Worm (Caenorhabditis elegans) whole organism, young adult: ENCODE data around the gene clec-28.
A peak's percentile ranks its signal among the peaks of the same experiment; 100 is the strongest.

Experiments
- B0035.1 ChIP-seq: sonication (generic microtip); optimal IDR thresholded peaks from 2 replicates; lab custom pipeline; 2016; ENCODE audit warnings: missing genetic modification characterization, mild to moderate bottlenecking, missing compliant biosample characterization, missing genotype, missing genetic modification reagents
- B0261.1 ChIP-seq: sonication (generic microtip); optimal IDR thresholded peaks from 2 replicates; lab custom pipeline; 2016; ENCODE audit warnings: mild to moderate bottlenecking, missing genetic modification characterization, moderate library complexity, missing compliant biosample characterization
- B0336.3 ChIP-seq: fragments of 200-800 bp; sonication (Bioruptor generic); IDR thresholded peaks from 2 replicates; pipeline ENCODE4 v1.3.6; 2022; ENCODE audit warnings: missing genetic modification characterization, missing compliant biosample characterization
- F10E7.11 ChIP-seq: sonication (generic microtip); optimal IDR thresholded peaks from 2 replicates; lab custom pipeline; 2017; ENCODE audit warnings: mild to moderate bottlenecking, missing genetic modification characterization, moderate library complexity, missing compliant biosample characterization
- F22D6.2 ChIP-seq: sonication (generic microtip); optimal IDR thresholded peaks from 2 replicates; lab custom pipeline; 2016; ENCODE audit warnings: mild to moderate bottlenecking, missing genetic modification characterization, missing compliant biosample characterization
- F57C9.4 ChIP-seq: sonication (generic microtip); optimal IDR thresholded peaks from 2 replicates; lab custom pipeline; 2017; ENCODE audit warnings: mild to moderate bottlenecking, missing genetic modification characterization, missing compliant biosample characterization
- Y53F4B.3 ChIP-seq: fragments of 200-800 bp; sonication (Bioruptor generic); IDR thresholded peaks from 2 replicates; pipeline ENCODE4 v1.3.6; 2022; ENCODE audit warnings: missing genetic modification reagents, missing genetic modification characterization, missing compliant biosample characterization
- Y79H2A.3 ChIP-seq: fragments of 200-800 bp; sonication (Bioruptor generic); conservative IDR thresholded peaks from 2 replicates; pipeline ENCODE4 v1.3.6; 2022; ENCODE audit warnings: missing genetic modification reagents, missing genetic modification characterization, missing compliant biosample characterization
- Y95B8A.8 ChIP-seq: fragments of 200-800 bp; sonication (Bioruptor generic); IDR thresholded peaks from 2 replicates; pipeline ENCODE4 v1.3.6; 2022; ENCODE audit warnings: missing genetic modification reagents, missing genetic modification characterization, missing compliant biosample characterization
- akir-1 ChIP-seq: fragments of 200-800 bp; sonication (Bioruptor generic); optimal IDR thresholded peaks from 2 replicates; lab custom pipeline; 2018; ENCODE audit warnings: mild to moderate bottlenecking, missing genetic modification characterization, moderate library complexity, missing compliant biosample characterization
- ama-1 ChIP-seq, 3 experiments: fragments of 150-350 bp in 1 of 3; sonication (generic microtip) in 2 of 3; optimal IDR thresholded peaks; 2 replicates each; lab custom pipeline; 2014 to 2018; ENCODE audit warnings: missing biosample characterization in 2 of 3, missing genetic modification characterization in 2 of 3, missing genetic modification reagents in 2 of 3
- aptf-2 ChIP-seq: fragments of 200-800 bp; sonication (Bioruptor generic); conservative IDR thresholded peaks from 2 replicates; pipeline ENCODE4 v1.3.6; 2022; ENCODE audit warnings: missing genetic modification reagents, missing genetic modification characterization, missing compliant biosample characterization
- attf-3 ChIP-seq: fragments of 200-800 bp; sonication (Bioruptor generic); conservative IDR thresholded peaks from 2 replicates; pipeline ENCODE4 v1.3.6; 2022; ENCODE audit warnings: missing genetic modification reagents, missing genetic modification characterization, missing compliant biosample characterization
- bed-2 ChIP-seq: fragments of 200-800 bp; sonication (Bioruptor generic); IDR thresholded peaks from 2 replicates; pipeline ENCODE4 v1.3.6; 2022; ENCODE audit warnings: missing genetic modification reagents, missing genetic modification characterization, missing compliant biosample characterization
- ccch-3 ChIP-seq: fragments of 200-800 bp; sonication (Bioruptor generic); optimal IDR thresholded peaks from 2 replicates; lab custom pipeline; 2018; ENCODE audit warnings: mild to moderate bottlenecking, missing genetic modification characterization, missing compliant biosample characterization
- cebp-1 ChIP-seq, 2 experiments: fragments of 200-800 bp in 1 of 2; sonication (Bioruptor generic) in 1 of 2; sonication (generic microtip) in 1 of 2; IDR thresholded peaks in 1 of 2; optimal IDR thresholded peaks in 1 of 2; 2 replicates each; pipeline versions ENCODE4 v1.3.6 to Lab custom; 2017 to 2022; ENCODE audit warnings: missing compliant biosample characterization in 2 of 2, missing genetic modification characterization in 2 of 2, mild to moderate bottlenecking in 1 of 2, missing genetic modification reagents in 1 of 2, moderate library complexity in 1 of 2
- ceh-79 ChIP-seq: sonication (generic microtip); optimal IDR thresholded peaks from 2 replicates; lab custom pipeline; 2017; ENCODE audit warnings: mild to moderate bottlenecking, missing genetic modification characterization, missing compliant biosample characterization
- die-1 ChIP-seq: sonication (generic microtip); optimal IDR thresholded peaks from 2 replicates; lab custom pipeline; 2016; ENCODE audit warnings: missing genotype, mild to moderate bottlenecking, missing genetic modification characterization, missing compliant biosample characterization
- egl-18 ChIP-seq: fragments of 200-800 bp; sonication (Bioruptor generic); IDR thresholded peaks from 2 replicates; pipeline ENCODE4 v1.3.6; 2022; ENCODE audit warnings: missing genetic modification reagents, missing genetic modification characterization, missing compliant biosample characterization
- him-1 ChIP-seq: sonication (generic microtip); optimal IDR thresholded peaks from 2 replicates; lab custom pipeline; 2016; ENCODE audit warnings: missing genotype, missing genetic modification reagents, missing genetic modification characterization, missing compliant biosample characterization
- hlh-26 ChIP-seq: fragments of 200-800 bp; sonication (Bioruptor generic); conservative IDR thresholded peaks from 2 replicates; pipeline ENCODE4 v1.3.6; 2022; ENCODE audit warnings: missing genetic modification reagents, missing genetic modification characterization, missing compliant biosample characterization
- hmg-1.2 ChIP-seq: fragments of 200-800 bp; sonication (Bioruptor generic); IDR thresholded peaks from 2 replicates; pipeline ENCODE4 v1.3.6; 2022; ENCODE audit warnings: missing genetic modification reagents, missing genetic modification characterization, missing compliant biosample characterization
- lag-1 ChIP-seq: fragments of 200-800 bp; sonication (Bioruptor generic); IDR thresholded peaks from 2 replicates; pipeline ENCODE4 v1.3.6; 2022; ENCODE audit warnings: missing genetic modification reagents, missing genetic modification characterization, missing compliant biosample characterization
- let-526 ChIP-seq: fragments of 200-800 bp; sonication (Bioruptor generic); IDR thresholded peaks from 2 replicates; pipeline ENCODE4 v1.3.6; 2022; ENCODE audit warnings: missing genetic modification reagents, missing genetic modification characterization, missing compliant biosample characterization
- madf-6 ChIP-seq: fragments of 200-800 bp; sonication (Bioruptor generic); IDR thresholded peaks from 2 replicates; pipeline ENCODE4 v1.3.6; 2022; ENCODE audit warnings: missing genetic modification reagents, missing genetic modification characterization, missing compliant biosample characterization
- mcd-1 ChIP-seq: fragments of 200-800 bp; sonication (Bioruptor generic); IDR thresholded peaks from 2 replicates; pipeline ENCODE4 v1.3.6; 2022; ENCODE audit warnings: missing genetic modification reagents, missing genetic modification characterization, missing compliant biosample characterization
- mel-28 ChIP-seq: sonication (generic microtip); optimal IDR thresholded peaks from 2 replicates; lab custom pipeline; 2016; ENCODE audit warnings: borderline replicate concordance, mild to moderate bottlenecking, missing genetic modification characterization, missing compliant biosample characterization
- nhr-80 ChIP-seq: sonication (generic microtip); optimal IDR thresholded peaks from 2 replicates; lab custom pipeline; 2016; ENCODE audit warnings: missing genetic modification characterization, missing compliant biosample characterization
- nhr-90 ChIP-seq: sonication (generic microtip); optimal IDR thresholded peaks from 2 replicates; lab custom pipeline; 2016; ENCODE audit warnings: missing genotype, mild to moderate bottlenecking, missing genetic modification characterization, missing compliant biosample characterization
- pha-4 ChIP-seq: fragments of 150-350 bp; sonication (generic microtip); optimal IDR thresholded peaks from 2 replicates; lab custom pipeline; 2014; ENCODE audit warnings: missing biosample characterization, missing genetic modification reagents, missing genetic modification characterization
- rcor-1 ChIP-seq: fragments of 200-800 bp; sonication (Bioruptor generic); IDR thresholded peaks from 2 replicates; pipeline ENCODE4 v1.3.6; 2022; ENCODE audit warnings: missing genetic modification reagents, missing genetic modification characterization, missing compliant biosample characterization
- rec-8 ChIP-seq, 2 experiments: sonication (generic microtip); optimal IDR thresholded peaks; 2 replicates each; lab custom pipeline; 2016; ENCODE audit warnings: mild to moderate bottlenecking in 2 of 2, missing genetic modification characterization in 2 of 2, missing genetic modification reagents in 2 of 2, missing genotype in 2 of 2, missing biosample characterization in 1 of 2, missing compliant biosample characterization in 1 of 2, moderate library complexity in 1 of 2
- sea-2 ChIP-seq: fragments of 200-800 bp; sonication (Bioruptor generic); IDR thresholded peaks from 2 replicates; pipeline ENCODE4 v1.3.6; 2022; ENCODE audit warnings: missing genetic modification characterization, missing compliant biosample characterization
- snpc-1.1 ChIP-seq: sonication (generic microtip); optimal IDR thresholded peaks from 2 replicates; lab custom pipeline; 2017; ENCODE audit warnings: missing genetic modification characterization, mild to moderate bottlenecking, missing compliant biosample characterization, antibody characterized with exemption, moderate library complexity, missing genotype, missing genetic modification reagents; ENCODE audit not compliant: insufficient read depth
- somi-1 ChIP-seq: fragments of 200-800 bp; sonication (Bioruptor generic); optimal IDR thresholded peaks from 2 replicates; lab custom pipeline; 2018; ENCODE audit warnings: mild to moderate bottlenecking, missing genetic modification characterization, missing compliant biosample characterization
- ztf-22 ChIP-seq: fragments of 200-800 bp; sonication (Bioruptor generic); optimal IDR thresholded peaks from 2 replicates; lab custom pipeline; 2018; ENCODE audit warnings: mild to moderate bottlenecking, missing genetic modification characterization, moderate library complexity, missing compliant biosample characterization
- ztf-6 ChIP-seq: fragments of 200-800 bp; sonication (Bioruptor generic); IDR thresholded peaks from 2 replicates; pipeline ENCODE4 v1.3.6; 2022; ENCODE audit warnings: missing genetic modification reagents, missing genetic modification characterization, missing compliant biosample characterization

Gene clec-28

ce11 chrV:16899355-16899754 lies 33.9 kb downstream of the clec-28 start, which contains the start of gene fbxa-45:
Gene fbxa-45, minus strand, starts transcription at chrV:16899455.
- TF ChIP-seq snpc-1.1 (tag; lab: Kevin White, UChicago), result no peak
- TF ChIP-seq F22D6.2, result no peak
- no peak for TF ChIP-seq F10E7.11
- TF ChIP-seq ama-1 (optimal IDR thresholded peaks at IDR 0.05; lab: Kevin White, UChicago), result no peak
- no peak for TF ChIP-seq ama-1 (GFP tag; optimal IDR thresholded peaks at IDR 0.05; lab: Kevin White, UChicago)
- TF ChIP-seq hlh-26 (GFP tag; lab: Robert Waterston, UW), result no peak
- no peak for TF ChIP-seq B0336.3 (GFP tag; lab: Robert Waterston, UW)
- TF ChIP-seq sea-2, result no peak
- 0 out of 2 replicates have a peak, but pooled peaks have one; percentile 26 for TF ChIP-seq egl-18
- no peak for TF ChIP-seq F57C9.4 (tag; lab: Kevin White, UChicago)

ce11 chrV:16902726-16903125 lies 37.2 kb downstream of the clec-28 start, which contains the start of gene srd-68:
Gene srd-68, minus strand, starts transcription at chrV:16902826.
- no peak for TF ChIP-seq him-1 (tag; lab: Kevin White, UChicago)
- no peak for TF ChIP-seq ceh-79 (tag; lab: Kevin White, UChicago)
- no peak for TF ChIP-seq lag-1 (GFP tag; lab: Robert Waterston, UW)

- no peak for TF ChIP-seq akir-1
- no peak for TF ChIP-seq nhr-90 (tag; lab: Kevin White, UChicago)
- TF ChIP-seq rec-8 (tag; optimal IDR thresholded peaks at IDR 0.05; lab: Kevin White, UChicago), result no peak
- TF ChIP-seq let-526 (GFP tag; lab: Robert Waterston, UW), result no peak
- TF ChIP-seq ztf-6 (GFP tag; lab: Robert Waterston, UW), result no peak
- no peak for TF ChIP-seq Y53F4B.3 (GFP tag; lab: Robert Waterston, UW)
Measured at ce11 chrV:16904612-16905011, 39.1 kb downstream of the clec-28 start, which contains the start of gene nhr-262. Gene nhr-262, plus strand, starts transcription at chrV:16904912.

ce11 chrV:16909871-16910270 lies 44.4 kb downstream of the clec-28 start, which contains the start of gene F09C6.16:
Gene F09C6.16, minus strand, starts transcription at chrV:16909971.
- TF ChIP-seq die-1 (tag; lab: Kevin White, UChicago) (no peak), nhr-80 (tag; lab: Kevin White, UChicago) (no peak), rec-8 (tag; optimal IDR thresholded peaks at IDR 0.05; lab: Kevin White, UChicago) (no peak), mel-28 (no peak), ztf-22 (GFP tag; lab: Kevin White, UChicago) (no peak), aptf-2 (GFP tag; lab: Robert Waterston, UW) (no peak), bed-2 (GFP tag; lab: Robert Waterston, UW) (no peak)

ce11 chrV:16910864-16911263 lies 45.4 kb downstream of the clec-28 start:
- no peak for TF ChIP-seq die-1 (tag; lab: Kevin White, UChicago)
- peak; percentile 12; the same call in 1 of the 2 replicates for TF ChIP-seq hmg-1.2 (GFP tag; lab: Robert Waterston, UW)
- TF ChIP-seq madf-6 (GFP tag; lab: Robert Waterston, UW), result no peak
- TF ChIP-seq, all 124 proteins: peak for 1

- TF ChIP-seq B0261.1 (tag; lab: Kevin White, UChicago) (no peak), nhr-80 (tag; lab: Kevin White, UChicago) (peak; percentile 36)
- TF ChIP-seq, all 124 proteins: peak for 1
Measured at ce11 chrV:16911294-16911693, 45.8 kb downstream of the clec-28 start.

- no peak for TF ChIP-seq pha-4
- no peak for TF ChIP-seq F10E7.11
- no peak for TF ChIP-seq B0035.1 (tag; lab: Kevin White, UChicago)
- TF ChIP-seq let-526 (GFP tag; lab: Robert Waterston, UW), result no peak
- TF ChIP-seq rcor-1 (GFP tag; lab: Robert Waterston, UW), result no peak
- no peak for TF ChIP-seq Y95B8A.8 (GFP tag; lab: Robert Waterston, UW)
- no peak for TF ChIP-seq Y79H2A.3 (GFP tag; lab: Robert Waterston, UW)
- TF ChIP-seq cebp-1 (GFP tag; IDR thresholded peaks at IDR 0.05; lab: Robert Waterston, UW), result no peak
- no peak for TF ChIP-seq cebp-1 (tag; optimal IDR thresholded peaks at IDR 0.05; lab: Kevin White, UChicago)
- TF ChIP-seq somi-1 (GFP tag; lab: Kevin White, UChicago), result no peak
- TF ChIP-seq attf-3 (GFP tag; lab: Robert Waterston, UW), result no peak
- TF ChIP-seq ccch-3 (GFP tag; lab: Kevin White, UChicago), result no peak
- no peak for TF ChIP-seq mcd-1 (GFP tag; lab: Robert Waterston, UW)
- no peak for TF ChIP-seq ztf-6 (GFP tag; lab: Robert Waterston, UW)
Measured at ce11 chrV:16911934-16912333, 46.4 kb downstream of the clec-28 start, which contains the start of gene nhr-116. Gene nhr-116, plus strand, starts transcription at chrV:16912234.
